Worm (Caenorhabditis elegans) whole organism, young adult: ENCODE results near the gene fbxa-61.

Experiments
- B0261.1 ChIP-seq: sonication (generic microtip); optimal IDR thresholded peaks from 2 replicates; lab custom pipeline; 2016; ENCODE audit warnings: mild to moderate bottlenecking, missing genetic modification characterization, moderate library complexity, missing compliant biosample characterization
- ceh-58 ChIP-seq: fragments of 200-800 bp; sonication (Bioruptor generic); IDR thresholded peaks from 2 replicates; pipeline ENCODE4 v1.3.6; 2022; ENCODE audit warnings: missing genetic modification characterization, missing compliant biosample characterization

Gene fbxa-61

DNA sequence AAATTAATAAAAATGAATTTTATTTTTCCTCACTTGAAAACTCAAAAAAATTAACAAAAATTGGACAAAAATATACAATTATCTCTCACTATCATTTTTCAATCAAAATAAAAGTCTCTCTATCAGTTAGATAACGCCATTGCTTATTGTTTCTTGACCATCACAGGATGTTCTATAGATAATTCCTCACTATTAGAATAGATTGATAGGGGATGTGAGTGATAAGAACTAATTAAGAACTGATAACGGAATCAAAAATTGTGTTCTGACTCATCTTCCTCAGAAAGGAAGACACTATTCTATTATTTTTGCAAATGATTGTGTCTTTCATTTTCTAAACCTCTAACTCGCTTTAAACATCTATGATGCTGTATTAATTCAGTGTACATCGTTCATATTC lies 50.3 kb downstream of the fbxa-61 start (continued):
- TF ChIP-seq ceh-58 (GFP tag; lab: Robert Waterston, UW) (no peak), B0261.1 (tag; lab: Kevin White, UChicago) (no peak)
